Worm (Caenorhabditis elegans) whole organism, mixed stage, embryonic: ENCODE data around the gene H10E21.4.

Source experiments
- blmp-1 ChIP-seq: fragments of 150-350 bp; optimal IDR thresholded peaks from 2 replicates; lab custom pipeline; 2014; ENCODE audit warnings: missing biosample characterization, missing genetic modification characterization
- ces-1 ChIP-seq: fragments of 150-350 bp; optimal IDR thresholded peaks from 2 replicates; lab custom pipeline; 2014; ENCODE audit warnings: missing biosample characterization, missing genetic modification reagents, missing genetic modification characterization
- elt-1 ChIP-seq: sonication (generic microtip); optimal IDR thresholded peaks from 2 replicates; lab custom pipeline; 2017; ENCODE audit warnings: missing genetic modification characterization, mild to moderate bottlenecking, missing compliant biosample characterization, antibody characterized with exemption, moderate library complexity, borderline replicate concordance; ENCODE audit not compliant: insufficient read depth
- elt-3 ChIP-seq: fragments of 150-350 bp; optimal IDR thresholded peaks from 2 replicates; lab custom pipeline; 2014; ENCODE audit warnings: missing biosample characterization, missing genetic modification characterization
- lin-13 ChIP-seq: fragments of 150-350 bp; optimal IDR thresholded peaks from 2 replicates; lab custom pipeline; 2014; ENCODE audit warnings: missing biosample characterization, missing genetic modification characterization
- lsy-2 ChIP-seq: fragments of 150-350 bp; optimal IDR thresholded peaks from 2 replicates; lab custom pipeline; 2014; ENCODE audit warnings: missing biosample characterization, missing genetic modification characterization
- nhr-12 ChIP-seq: fragments of 150-350 bp; optimal IDR thresholded peaks from 2 replicates; lab custom pipeline; 2014; ENCODE audit warnings: missing biosample characterization, missing genetic modification characterization
- nhr-76 ChIP-seq: sonication (generic microtip); optimal IDR thresholded peaks from 2 replicates; lab custom pipeline; 2017; ENCODE audit warnings: missing biosample characterization, missing genetic modification characterization
- snpc-4 ChIP-seq: fragments of 150-350 bp; optimal IDR thresholded peaks from 2 replicates; lab custom pipeline; 2014; ENCODE audit warnings: missing biosample characterization, missing genetic modification characterization
- unc-120 ChIP-seq: sonication (generic microtip); optimal IDR thresholded peaks from 2 replicates; lab custom pipeline; 2017; ENCODE audit warnings: missing genetic modification characterization, missing compliant biosample characterization; ENCODE audit not compliant: poor library complexity, severe bottlenecking
- zip-8 ChIP-seq: fragments of 150-350 bp; optimal IDR thresholded peaks from 2 replicates; lab custom pipeline; 2014; ENCODE audit warnings: missing biosample characterization, missing genetic modification characterization
- ztf-11 ChIP-seq: fragments of 150-350 bp; optimal IDR thresholded peaks from 2 replicates; lab custom pipeline; 2014; ENCODE audit warnings: missing biosample characterization, missing genetic modification characterization

DNA sequence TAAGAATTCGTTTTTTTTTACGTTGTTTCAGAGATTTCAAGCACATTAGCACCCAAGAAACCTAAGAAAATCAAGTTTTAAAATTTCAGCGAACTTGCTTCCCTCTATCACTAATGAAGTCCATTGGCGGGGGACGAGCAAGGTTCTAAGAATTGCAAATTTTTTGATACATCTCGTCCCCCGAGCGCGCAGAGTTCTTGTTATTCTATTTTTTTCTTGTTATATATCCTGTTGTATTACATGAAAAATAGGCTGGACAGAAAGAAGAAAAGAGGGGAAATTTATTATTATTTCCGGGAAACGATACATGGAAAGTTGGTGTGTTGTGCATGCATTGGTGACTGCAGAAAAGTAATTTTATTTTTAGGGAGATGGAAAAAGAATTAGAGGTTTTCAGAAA, 10.2 kb upstream of the H10E21.4 start:
- TF ChIP-seq ztf-11 (tag; lab: Kevin White, UChicago) (no peak), blmp-1 (tag; lab: Kevin White, UChicago) (no peak), nhr-12 (tag; lab: Kevin White, UChicago) (no peak), unc-120 (no peak), lsy-2 (no peak), lin-13 (tag; lab: Kevin White, UChicago) (no peak), nhr-76 (tag; lab: Kevin White, UChicago) (no peak), ces-1 (GFP tag; lab: Kevin White, UChicago) (no peak), snpc-4 (tag; lab: Kevin White, UChicago) (no peak), elt-3 (tag; lab: Kevin White, UChicago) (no peak), zip-8 (tag; lab: Kevin White, UChicago) (no peak), elt-1 (tag; lab: Kevin White, UChicago) (no peak)
